Fruit fly (Drosophila melanogaster) whole organism, prepupa: Measurements from ENCODE around the gene Ppi1.

Experiments
- CG11294 ChIP-seq: fragments of 200-800 bp; sonication (Bioruptor generic); IDR thresholded peaks from 2 replicates; pipeline ENCODE4 v1.3.6; 2022; ENCODE audit warnings: missing biosample characterization, missing genetic modification characterization
- CG11902 ChIP-seq: fragments of 200-800 bp; sonication (Bioruptor generic); optimal IDR thresholded peaks from 3 replicates; lab custom pipeline; 2016; ENCODE audit warnings: missing biosample characterization, missing genetic modification characterization
- CG15336 ChIP-seq: fragments of 200-800 bp; sonication (Bioruptor generic); IDR thresholded peaks from 2 replicates; pipeline ENCODE4 v1.3.6; 2022; ENCODE audit warnings: missing biosample characterization, missing genetic modification characterization
- CG3032 ChIP-seq: fragments of 200-800 bp; optimal IDR thresholded peaks from 2 replicates; lab custom pipeline; 2019; ENCODE audit warnings: missing biosample characterization, mild to moderate bottlenecking, missing genetic modification characterization, moderate library complexity
- CG34406 ChIP-seq: fragments of 200-800 bp; sonication (Bioruptor generic); optimal IDR thresholded peaks from 3 replicates; lab custom pipeline; 2016; ENCODE audit warnings: missing biosample characterization, missing genetic modification characterization
- CG3919 ChIP-seq: fragments of 200-800 bp; sonication (Bioruptor generic); optimal IDR thresholded peaks from 3 replicates; lab custom pipeline; 2016; ENCODE audit warnings: missing biosample characterization, missing genetic modification characterization
- CG6276 ChIP-seq: fragments of 200-800 bp; sonication (Bioruptor generic); optimal IDR thresholded peaks from 2 replicates; lab custom pipeline; 2017; ENCODE audit warnings: missing biosample characterization, mild to moderate bottlenecking, missing genetic modification characterization
- CG6792 ChIP-seq: fragments of 200-800 bp; sonication (Bioruptor generic); optimal IDR thresholded peaks from 3 replicates; lab custom pipeline; 2016; ENCODE audit warnings: missing biosample characterization, missing genetic modification characterization
- CG6808 ChIP-seq: fragments of 200-800 bp; sonication (Bioruptor generic); optimal IDR thresholded peaks from 3 replicates; lab custom pipeline; 2017; ENCODE audit warnings: missing biosample characterization, missing genetic modification characterization, mild to moderate bottlenecking, moderate library complexity, missing genetic modification reagents
- CG6854 ChIP-seq: fragments of 200-800 bp; sonication (Bioruptor generic); optimal IDR thresholded peaks from 2 replicates; lab custom pipeline; 2017; ENCODE audit warnings: missing biosample characterization, mild to moderate bottlenecking, missing genetic modification characterization
- CG7368 ChIP-seq: fragments of 200-800 bp; sonication (Bioruptor generic); optimal IDR thresholded peaks from 3 replicates; lab custom pipeline; 2016; ENCODE audit warnings: missing biosample characterization, missing genetic modification characterization
- CG9139 ChIP-seq: fragments of 200-800 bp; sonication (Bioruptor generic); optimal IDR thresholded peaks from 3 replicates; lab custom pipeline; 2017; ENCODE audit warnings: missing biosample characterization, mild to moderate bottlenecking, missing genetic modification characterization
- Eip75B ChIP-seq: fragments of 200-800 bp; sonication (Bioruptor generic); optimal IDR thresholded peaks from 3 replicates; lab custom pipeline; 2016; ENCODE audit warnings: missing biosample characterization, missing genetic modification characterization
- Eip78C ChIP-seq: fragments of 200-800 bp; sonication (Bioruptor generic); peaks from one replicate; lab custom pipeline; 2016; ENCODE audit warnings: missing biosample characterization, missing genetic modification characterization
- Eip93F ChIP-seq: fragments of 200-800 bp; sonication (Bioruptor generic); optimal IDR thresholded peaks from 2 replicates; lab custom pipeline; 2016; ENCODE audit warnings: missing biosample characterization, mild to moderate bottlenecking, missing genetic modification characterization
- Ets21C ChIP-seq: fragments of 200-800 bp; sonication (Bioruptor generic); optimal IDR thresholded peaks from 3 replicates; lab custom pipeline; 2016; ENCODE audit warnings: missing biosample characterization, missing genetic modification characterization
- Hr39 ChIP-seq: fragments of 200-800 bp; sonication (Bioruptor generic); optimal IDR thresholded peaks from 2 replicates; lab custom pipeline; 2016; ENCODE audit warnings: missing biosample characterization, missing genetic modification characterization
- Hr4 ChIP-seq: fragments of 200-800 bp; sonication (Bioruptor generic); optimal IDR thresholded peaks from 3 replicates; lab custom pipeline; 2016; ENCODE audit warnings: missing biosample characterization, missing genetic modification characterization
- Lpt ChIP-seq: fragments of 200-800 bp; sonication (Bioruptor generic); optimal IDR thresholded peaks from 3 replicates; lab custom pipeline; 2016; ENCODE audit warnings: missing biosample characterization, missing genetic modification characterization
- OdsH ChIP-seq: fragments of 200-800 bp; sonication (Bioruptor generic); optimal IDR thresholded peaks from 3 replicates; lab custom pipeline; 2016; ENCODE audit warnings: missing biosample characterization, missing genetic modification characterization
- dac ChIP-seq: fragments of 200-800 bp; sonication (Bioruptor generic); optimal IDR thresholded peaks from 2 replicates; lab custom pipeline; 2017; ENCODE audit warnings: missing biosample characterization, mild to moderate bottlenecking, missing genetic modification characterization
- eg ChIP-seq: fragments of 200-800 bp; sonication (Bioruptor generic); IDR thresholded peaks from 3 replicates; pipeline ENCODE4 v1.3.6; 2022; ENCODE audit warnings: missing biosample characterization, missing genetic modification characterization
- esn ChIP-seq: fragments of 200-800 bp; sonication (Bioruptor generic); optimal IDR thresholded peaks from 2 replicates; lab custom pipeline; 2016; ENCODE audit warnings: missing biosample characterization, mild to moderate bottlenecking, missing genetic modification characterization, moderate library complexity
- fd59A ChIP-seq: fragments of 200-800 bp; sonication (Bioruptor generic); optimal IDR thresholded peaks from 2 replicates; lab custom pipeline; 2017; ENCODE audit warnings: missing biosample characterization, mild to moderate bottlenecking, missing genetic modification characterization, missing genetic modification reagents
- net ChIP-seq: fragments of 200-800 bp; sonication (Bioruptor generic); optimal IDR thresholded peaks from 3 replicates; lab custom pipeline; 2016; ENCODE audit warnings: missing biosample characterization, missing genetic modification characterization
- spab ChIP-seq: fragments of 200-800 bp; sonication (Bioruptor generic); optimal IDR thresholded peaks from 2 replicates; lab custom pipeline; 2017; ENCODE audit warnings: missing biosample characterization, mild to moderate bottlenecking, missing genetic modification characterization, missing genetic modification reagents

Ppi1 gene

DNA sequence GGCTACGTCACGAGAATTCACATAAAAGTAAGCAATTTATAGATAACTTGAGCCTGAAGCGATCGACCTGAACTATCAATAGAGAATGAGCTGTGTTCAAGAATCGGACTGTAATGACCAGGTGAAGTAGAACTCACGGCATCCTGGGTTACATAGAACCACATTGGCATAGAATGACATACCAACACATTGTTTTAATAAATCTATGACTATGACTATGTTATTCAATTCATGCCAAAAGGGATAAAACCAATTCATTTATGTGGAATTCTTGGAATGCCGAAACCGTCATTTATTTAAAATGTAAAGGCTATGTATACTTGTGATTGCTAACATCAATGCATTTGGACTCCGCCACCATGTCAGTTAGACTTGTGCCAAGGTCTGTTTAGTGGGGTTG is at the start of gene Ppi1:
Ppi1 (minus strand) TSS at position 101 of the 400 bp plus-strand sequence.
- TF ChIP-seq net (GFP tag; lab: Kevin White, UChicago) (no peak), Lpt (no peak)

DNA sequence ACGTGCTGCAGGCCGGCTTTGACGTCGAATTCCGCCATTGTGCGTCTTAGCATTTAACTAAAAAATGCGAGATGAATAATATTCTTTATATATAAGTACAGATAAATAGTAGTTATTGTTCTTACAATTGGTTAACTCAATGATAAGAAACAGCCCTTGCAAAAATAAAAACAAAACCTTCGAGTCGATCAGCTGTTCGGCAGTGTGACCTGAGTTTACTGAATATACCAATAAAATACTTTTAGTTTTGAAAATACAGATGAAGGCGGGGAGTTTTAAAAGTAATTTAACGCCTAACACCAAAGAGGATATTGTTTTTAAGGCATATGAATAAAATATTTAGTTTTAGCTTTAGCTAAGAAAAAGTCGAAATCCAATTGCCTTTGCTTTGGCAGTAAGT is 48.6 kb upstream of the Ppi1 start, which contains the start of the genes CG1983 and CG15530:
CG1983 (minus strand) TSS at position 207 of the 400 bp plus-strand sequence.
CG15530 (plus strand) TSS at position 384 of the 400 bp plus-strand sequence.
- peak; percentile 74 for TF ChIP-seq CG6808 (GFP tag; lab: Kevin White, UChicago)
- no peak for TF ChIP-seq CG6276 (GFP tag; lab: Kevin White, UChicago)
- TF ChIP-seq net (GFP tag; lab: Kevin White, UChicago): no peak
- no peak for TF ChIP-seq CG11294
- TF ChIP-seq CG3919 (GFP tag; lab: Kevin White, UChicago): no peak
- no peak for TF ChIP-seq esn (GFP tag; lab: Kevin White, UChicago)
- no peak for TF ChIP-seq Eip75B (GFP tag; lab: Kevin White, UChicago)

DNA sequence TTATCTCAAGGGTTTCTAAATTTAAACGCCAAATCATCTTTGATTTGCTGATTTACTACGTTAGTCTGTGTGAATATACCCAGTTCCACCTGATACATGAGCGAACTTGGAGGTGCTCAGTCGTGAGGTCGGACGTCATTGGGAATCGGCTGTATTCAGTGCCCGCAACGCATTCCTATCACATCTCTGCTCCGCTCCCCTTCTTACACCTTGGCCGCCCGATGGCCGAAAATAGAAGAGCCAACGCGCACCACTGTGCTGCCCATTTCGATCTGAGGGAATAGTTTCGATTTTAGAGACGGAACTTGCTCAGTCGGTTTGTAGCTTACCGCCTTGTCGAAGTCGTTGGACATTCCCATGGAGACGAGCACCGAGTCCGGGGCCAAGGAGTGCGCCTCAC is 47.4 kb upstream of the Ppi1 start:
- TF ChIP-seq CG15336 (GFP tag; lab: Robert Waterston, UW) (no peak), CG11902 (GFP tag; lab: Kevin White, UChicago) (no peak), CG6854 (no peak), CG7368 (GFP tag; lab: Kevin White, UChicago) (no peak), OdsH (no peak), dac (GFP tag; lab: Kevin White, UChicago) (no peak), spab (GFP tag; lab: Kevin White, UChicago) (no peak), Ets21C (GFP tag; lab: Kevin White, UChicago) (no peak), CG3032 (tag; lab: Kevin White, UChicago) (no peak), Eip93F (GFP tag; lab: Kevin White, UChicago) (no peak), esn (GFP tag; lab: Kevin White, UChicago) (no peak), Hr39 (GFP tag; lab: Kevin White, UChicago) (no peak), CG3919 (GFP tag; lab: Kevin White, UChicago) (no peak), CG6792 (GFP tag; lab: Kevin White, UChicago) (no peak), fd59A (GFP tag; lab: Kevin White, UChicago) (no peak), CG9139 (GFP tag; lab: Kevin White, UChicago) (no peak), CG34406 (no peak)

DNA sequence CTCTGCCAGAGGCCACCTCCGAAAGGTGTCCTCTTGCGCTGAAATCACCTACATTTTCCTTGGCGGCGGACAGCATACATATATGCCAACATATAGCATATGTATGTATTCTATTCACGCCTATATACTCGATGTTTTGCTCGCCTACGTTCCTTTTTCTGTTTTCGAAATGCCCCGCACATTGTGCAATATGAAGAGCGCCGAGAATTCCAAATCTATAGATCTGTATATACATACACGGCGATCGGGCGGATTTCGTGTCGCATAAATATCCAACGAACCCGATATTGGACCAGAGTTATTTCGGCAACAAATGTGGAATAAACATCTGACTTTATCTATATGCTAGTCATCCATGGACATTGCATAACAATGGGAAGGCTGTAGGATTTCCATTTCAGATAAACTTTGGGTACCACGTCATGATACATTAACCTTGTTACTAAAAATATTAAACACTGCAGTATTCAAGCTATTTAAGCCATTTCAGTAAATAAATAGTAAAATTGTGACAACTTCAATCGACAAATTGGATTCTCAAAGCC is 46.2 kb upstream of the Ppi1 start:
- TF ChIP-seq eg (GFP tag; lab: Robert Waterston, UW) (peak; percentile 5; the same call in 1 of the 3 replicates), dac (GFP tag; lab: Kevin White, UChicago) (no peak), Eip78C (peak; percentile 40)
- TF ChIP-seq, all 60 proteins: peak for 2

DNA sequence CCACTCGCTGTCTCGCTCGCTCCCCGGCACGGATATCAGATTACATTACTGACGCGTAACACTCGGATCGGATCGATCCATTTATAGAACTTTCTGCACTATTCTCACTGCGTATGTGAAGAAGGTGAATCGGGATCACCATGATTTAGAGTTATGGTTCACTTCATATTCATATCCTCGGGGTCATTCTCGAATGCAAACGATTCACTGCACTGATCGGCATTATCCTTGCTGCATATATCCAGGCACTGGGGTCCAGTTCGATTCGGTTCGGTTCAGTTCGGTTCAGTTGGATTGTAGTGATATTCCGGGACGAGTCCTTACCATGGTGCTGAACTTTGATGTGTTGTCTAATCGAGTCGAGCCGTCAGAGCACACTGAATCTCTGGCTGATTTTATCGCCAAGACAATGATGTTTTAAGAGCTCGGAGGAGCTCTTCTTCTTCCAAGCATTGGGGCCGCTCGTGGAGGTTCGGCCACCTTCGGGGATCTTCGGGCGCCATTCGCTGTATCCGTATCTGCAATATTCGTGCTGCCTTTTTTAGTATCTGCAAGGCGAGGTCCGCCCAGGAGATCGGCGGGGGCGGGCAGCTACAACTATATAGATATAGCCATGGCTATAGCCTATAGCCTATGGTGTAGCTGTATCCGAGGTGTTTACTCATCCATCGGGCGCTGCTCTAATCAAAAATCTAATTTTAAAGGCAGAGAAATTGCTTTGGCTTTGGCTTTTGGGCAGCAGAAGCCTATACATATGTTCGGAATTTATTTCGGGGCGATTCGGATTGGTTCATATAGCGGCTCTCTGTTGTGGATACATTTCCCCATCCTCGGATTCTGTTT is 45.5 kb upstream of the Ppi1 start, which contains the start of gene Mlc2:
Mlc2 (minus strand) TSS at position 392 of the 843 bp plus-strand sequence.
- TF ChIP-seq eg (GFP tag; lab: Robert Waterston, UW) (0 out of 3 replicates have a peak, but pooled peaks have one; percentile 16), CG6276 (GFP tag; lab: Kevin White, UChicago) (no peak), Hr4 (GFP tag; lab: Kevin White, UChicago) (no peak), Eip78C (no peak)
